Worm (Caenorhabditis elegans) whole organism, L2 larva: ENCODE measurements around the gene Y48D7A.1.

Source experiments
- C34F6.9 ChIP-seq: fragments of 150-350 bp; optimal IDR thresholded peaks from 2 replicates; lab custom pipeline; 2014; ENCODE audit warnings: missing biosample characterization, missing genetic modification characterization
- F13H6.1 ChIP-seq: sonication (generic microtip); optimal IDR thresholded peaks from 2 replicates; lab custom pipeline; 2016; ENCODE audit warnings: missing genetic modification characterization, missing compliant biosample characterization
- Y55F3AM.14 ChIP-seq: fragments of 200-800 bp; sonication (Bioruptor generic); optimal IDR thresholded peaks from 2 replicates; lab custom pipeline; 2018; ENCODE audit warnings: mild to moderate bottlenecking, missing genetic modification characterization, missing compliant biosample characterization
- ZK546.5 ChIP-seq: sonication (generic microtip); optimal IDR thresholded peaks from 2 replicates; lab custom pipeline; 2017; ENCODE audit warnings: missing biosample characterization, missing genetic modification characterization
- alr-1 ChIP-seq: fragments of 150-350 bp; optimal IDR thresholded peaks from 2 replicates; lab custom pipeline; 2014; ENCODE audit warnings: missing biosample characterization, missing genetic modification characterization
- ama-1 ChIP-seq: fragments of 150-350 bp; optimal IDR thresholded peaks from 2 replicates; lab custom pipeline; 2018; ENCODE audit warnings: inconsistent platforms
- blmp-1 ChIP-seq: sonication (generic microtip); optimal IDR thresholded peaks from 2 replicates; lab custom pipeline; 2017; ENCODE audit warnings: missing genetic modification characterization, mild to moderate bottlenecking, missing compliant biosample characterization, antibody characterized with exemption, moderate library complexity; ENCODE audit not compliant: insufficient read depth
- ceh-16 ChIP-seq: fragments of 150-350 bp; optimal IDR thresholded peaks from 2 replicates; lab custom pipeline; 2014; ENCODE audit warnings: missing biosample characterization, missing genetic modification characterization
- ceh-82 ChIP-seq: fragments of 150-350 bp; optimal IDR thresholded peaks from 2 replicates; lab custom pipeline; 2014; ENCODE audit warnings: missing biosample characterization, missing genetic modification characterization
- crh-2 ChIP-seq: sonication (generic microtip); optimal IDR thresholded peaks from 2 replicates; lab custom pipeline; 2017; ENCODE audit warnings: missing biosample characterization, missing genetic modification characterization
- dmd-4 ChIP-seq: sonication (generic microtip); optimal IDR thresholded peaks from 2 replicates; lab custom pipeline; 2017; ENCODE audit warnings: missing biosample characterization, missing genetic modification characterization
- egl-27 ChIP-seq: sonication (generic microtip); optimal IDR thresholded peaks from 3 replicates; lab custom pipeline; 2017; ENCODE audit warnings: missing biosample characterization, missing genetic modification reagents, missing genetic modification characterization
- elt-1 ChIP-seq: fragments of 150-350 bp; optimal IDR thresholded peaks from 2 replicates; lab custom pipeline; 2014; ENCODE audit warnings: missing biosample characterization, missing genetic modification characterization
- elt-3 ChIP-seq: sonication (generic microtip); optimal IDR thresholded peaks from 2 replicates; lab custom pipeline; 2017; ENCODE audit warnings: missing biosample characterization, missing genetic modification characterization
- fos-1 ChIP-seq: fragments of 150-350 bp; optimal IDR thresholded peaks from 2 replicates; lab custom pipeline; 2014; ENCODE audit warnings: missing biosample characterization, missing genetic modification characterization
- gmeb-1 ChIP-seq: fragments of 150-350 bp; optimal IDR thresholded peaks from 2 replicates; lab custom pipeline; 2014; ENCODE audit warnings: missing biosample characterization, missing genetic modification characterization
- lin-11 ChIP-seq: fragments of 150-350 bp; sonication (generic microtip); optimal IDR thresholded peaks from 2 replicates; lab custom pipeline; 2014; ENCODE audit warnings: missing biosample characterization, missing genetic modification characterization, inconsistent platforms, mixed read lengths
- lin-13 ChIP-seq: fragments of 150-350 bp; optimal IDR thresholded peaks from 2 replicates; lab custom pipeline; 2014; ENCODE audit warnings: missing biosample characterization, missing genetic modification reagents, missing genetic modification characterization
- lin-39 ChIP-seq: fragments of 150-350 bp; optimal IDR thresholded peaks from 2 replicates; lab custom pipeline; 2014; ENCODE audit warnings: missing biosample characterization, missing genetic modification reagents, missing genetic modification characterization
- lsy-2 ChIP-seq, 2 experiments: fragments of 150-350 bp in 1 of 2; sonication (generic microtip) in 1 of 2; optimal IDR thresholded peaks; 2 replicates each; lab custom pipeline; 2014 to 2017; ENCODE audit warnings: missing biosample characterization in 2 of 2, missing genetic modification characterization in 2 of 2
- mab-5 ChIP-seq: fragments of 150-350 bp; optimal IDR thresholded peaks from 2 replicates; lab custom pipeline; 2014; ENCODE audit warnings: missing biosample characterization, missing genetic modification characterization
- mbf-1 ChIP-seq: sonication (generic microtip); optimal IDR thresholded peaks from 2 replicates; lab custom pipeline; 2017; ENCODE audit warnings: missing biosample characterization, missing genetic modification characterization
- nhr-10 ChIP-seq: sonication (generic microtip); optimal IDR thresholded peaks from 2 replicates; lab custom pipeline; 2017; ENCODE audit warnings: missing biosample characterization, missing genetic modification characterization
- nhr-11 ChIP-seq: fragments of 150-350 bp; optimal IDR thresholded peaks from 2 replicates; lab custom pipeline; 2014; ENCODE audit warnings: missing biosample characterization, missing genetic modification characterization
- nhr-12 ChIP-seq: fragments of 150-350 bp; optimal IDR thresholded peaks from 2 replicates; lab custom pipeline; 2014; ENCODE audit warnings: missing biosample characterization, missing genetic modification characterization
- nhr-129 ChIP-seq: fragments of 150-350 bp; optimal IDR thresholded peaks from 2 replicates; lab custom pipeline; 2014; ENCODE audit warnings: missing biosample characterization, missing genetic modification characterization
- nhr-21 ChIP-seq: fragments of 150-350 bp; optimal IDR thresholded peaks from 2 replicates; lab custom pipeline; 2014; ENCODE audit warnings: missing biosample characterization, missing genetic modification characterization
- nhr-23 ChIP-seq: fragments of 150-350 bp; optimal IDR thresholded peaks from 2 replicates; lab custom pipeline; 2014; ENCODE audit warnings: missing biosample characterization, missing genetic modification reagents, missing genetic modification characterization
- nhr-237 ChIP-seq: fragments of 150-350 bp; optimal IDR thresholded peaks from 2 replicates; lab custom pipeline; 2014; ENCODE audit warnings: missing biosample characterization, missing genetic modification characterization
- nhr-25 ChIP-seq: fragments of 150-350 bp; sonication (generic microtip); optimal IDR thresholded peaks from 3 replicates; lab custom pipeline; 2014; ENCODE audit warnings: missing biosample characterization, missing genetic modification characterization
- nhr-6 ChIP-seq: fragments of 150-350 bp; optimal IDR thresholded peaks from 2 replicates; lab custom pipeline; 2014; ENCODE audit warnings: missing biosample characterization, missing genetic modification characterization
- nhr-77 ChIP-seq: fragments of 150-350 bp; optimal IDR thresholded peaks from 2 replicates; lab custom pipeline; 2014; ENCODE audit warnings: missing biosample characterization, missing genetic modification characterization
- peb-1 ChIP-seq: fragments of 150-350 bp; optimal IDR thresholded peaks from 2 replicates; lab custom pipeline; 2014; ENCODE audit warnings: missing biosample characterization, missing genetic modification characterization
- sem-4 ChIP-seq: fragments of 150-350 bp; optimal IDR thresholded peaks from 2 replicates; lab custom pipeline; 2014; ENCODE audit warnings: missing biosample characterization, missing genetic modification reagents, missing genetic modification characterization
- skn-1 ChIP-seq: sonication (generic microtip); optimal IDR thresholded peaks from 2 replicates; lab custom pipeline; 2017; ENCODE audit warnings: missing biosample characterization, missing genetic modification characterization
- sma-3 ChIP-seq: sonication (generic microtip); optimal IDR thresholded peaks from 2 replicates; lab custom pipeline; 2016; ENCODE audit warnings: missing genetic modification reagents, missing genetic modification characterization, missing compliant biosample characterization
- sma-9 ChIP-seq, 2 experiments: fragments of 150-350 bp in 1 of 2; sonication (generic microtip) in 1 of 2; optimal IDR thresholded peaks; 2 replicates each; lab custom pipeline; 2014 to 2016; ENCODE audit warnings: missing genetic modification characterization in 2 of 2, mild to moderate bottlenecking in 1 of 2, missing biosample characterization in 1 of 2, missing compliant biosample characterization in 1 of 2, missing genetic modification reagents in 1 of 2, moderate library complexity in 1 of 2
- snpc-4 ChIP-seq: fragments of 150-350 bp; optimal IDR thresholded peaks from 2 replicates; lab custom pipeline; 2014; ENCODE audit warnings: missing biosample characterization, missing genetic modification characterization
- unc-55 ChIP-seq: fragments of 150-350 bp; sonication (generic microtip); optimal IDR thresholded peaks from 3 replicates; lab custom pipeline; 2014; ENCODE audit warnings: missing biosample characterization, missing genetic modification reagents, missing genetic modification characterization
- unc-62 ChIP-seq: fragments of 150-350 bp; optimal IDR thresholded peaks from 2 replicates; lab custom pipeline; 2014; ENCODE audit warnings: missing biosample characterization, missing genetic modification reagents, missing genetic modification characterization
- zag-1 ChIP-seq: fragments of 150-350 bp; optimal IDR thresholded peaks from 2 replicates; lab custom pipeline; 2014; ENCODE audit warnings: missing biosample characterization, missing genetic modification characterization
- ztf-1 ChIP-seq: fragments of 200-800 bp; sonication (Bioruptor generic); conservative IDR thresholded peaks from 2 replicates; pipeline ENCODE4 v1.3.6; 2022; ENCODE audit warnings: missing genetic modification characterization, missing compliant biosample characterization
- ztf-4 ChIP-seq: fragments of 150-350 bp; optimal IDR thresholded peaks from 2 replicates; lab custom pipeline; 2014; ENCODE audit warnings: missing biosample characterization, missing genetic modification characterization

Gene Y48D7A.1

DNA sequence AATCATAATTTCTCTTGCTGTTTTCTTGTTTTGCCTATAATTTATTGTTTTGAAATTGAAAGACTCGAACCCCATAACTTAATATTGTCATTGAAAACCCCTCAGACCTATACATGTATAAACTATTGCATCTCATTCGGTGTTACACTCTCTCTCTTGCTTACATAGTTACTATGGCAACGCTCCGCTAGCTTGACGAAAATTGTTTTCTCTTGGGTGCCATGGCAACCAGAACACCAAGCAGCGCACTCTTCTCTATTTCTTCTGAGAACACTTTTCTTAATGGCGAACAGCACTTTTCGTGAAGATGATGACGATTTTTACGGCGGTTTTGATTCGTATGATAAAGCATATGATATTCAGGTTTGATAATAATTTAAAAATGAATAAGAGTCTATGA, 25.3 kb upstream of the Y48D7A.1 start, which contains the start of gene osm-5:
TSS of gene osm-5 (plus strand) at position 268 of the 400 bp plus-strand sequence.
- TF ChIP-seq elt-3 (tag; lab: Kevin White, UChicago) (no peak), gmeb-1 (tag; lab: Kevin White, UChicago) (no peak), fos-1 (tag; lab: Kevin White, UChicago) (no peak), nhr-23 (tag; lab: Kevin White, UChicago) (no peak), elt-1 (tag; lab: Kevin White, UChicago) (no peak), nhr-6 (tag; lab: Kevin White, UChicago) (no peak), ztf-1 (GFP tag; lab: Robert Waterston, UW) (no peak), skn-1 (tag; lab: Kevin White, UChicago) (no peak), nhr-11 (tag; lab: Kevin White, UChicago) (no peak), ztf-4 (tag; lab: Kevin White, UChicago) (no peak), ceh-82 (tag; lab: Kevin White, UChicago) (no peak), nhr-237 (tag; lab: Kevin White, UChicago) (no peak), nhr-12 (no peak), sem-4 (tag; lab: Kevin White, UChicago) (no peak), nhr-21 (tag; lab: Kevin White, UChicago) (no peak)

DNA sequence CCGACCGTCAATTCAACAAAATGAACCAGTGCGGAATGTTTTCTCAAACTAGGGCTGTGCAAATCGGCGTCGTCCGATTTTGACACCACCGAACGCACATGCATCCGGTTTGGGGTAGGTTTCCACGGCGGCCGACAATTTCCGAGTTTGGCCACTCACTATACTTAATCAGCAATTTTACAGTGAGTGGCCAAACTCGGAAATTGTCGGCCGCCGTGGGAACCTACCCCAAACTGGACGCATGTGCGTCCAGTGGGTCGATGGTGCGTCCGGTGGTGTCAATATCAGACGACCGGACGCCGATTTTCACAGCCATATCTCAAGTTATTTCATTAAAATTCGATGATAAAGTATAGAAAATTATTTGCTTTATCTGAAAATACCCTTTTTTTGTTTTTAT, 19.1 kb upstream of the Y48D7A.1 start:
- no peak for TF ChIP-seq fos-1 (tag; lab: Kevin White, UChicago)
- no peak for TF ChIP-seq zag-1 (tag; lab: Kevin White, UChicago)
- no peak for TF ChIP-seq lin-11 (tag; lab: Kevin White, UChicago)
- no peak for TF ChIP-seq nhr-25
- no peak for TF ChIP-seq nhr-12
- TF ChIP-seq skn-1 (tag; lab: Kevin White, UChicago): no peak
- no peak for TF ChIP-seq lin-13 (GFP tag; lab: Kevin White, UChicago)
- TF ChIP-seq nhr-10: no peak
- TF ChIP-seq peb-1 (tag; lab: Kevin White, UChicago): no peak
- TF ChIP-seq F13H6.1 (tag; lab: Kevin White, UChicago): no peak
- TF ChIP-seq, all 48 proteins: peak for 0

DNA sequence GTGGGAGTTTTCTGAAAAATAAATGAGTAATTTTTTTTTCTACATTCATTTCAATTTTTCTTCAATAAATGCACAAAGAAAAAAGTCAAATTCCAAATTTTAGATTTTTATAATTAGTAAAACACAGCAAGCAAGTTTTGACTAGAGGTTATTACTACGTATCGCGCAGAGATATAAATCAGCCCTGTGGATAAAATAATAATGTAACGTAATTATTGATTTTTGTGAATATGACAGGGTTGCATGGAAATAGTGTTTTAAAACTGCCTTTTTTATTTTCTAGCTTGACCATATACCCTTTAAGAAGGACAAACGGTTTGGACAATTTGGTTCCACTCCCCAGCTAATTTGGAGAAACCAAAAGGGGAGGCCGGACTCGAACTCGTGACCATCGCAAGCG, 13.0 kb upstream of the Y48D7A.1 start:
- no peak for TF ChIP-seq nhr-129
- no peak for TF ChIP-seq unc-62 (GFP tag; lab: Kevin White, UChicago)
- no peak for TF ChIP-seq nhr-77
- no peak for TF ChIP-seq peb-1 (tag; lab: Kevin White, UChicago)

DNA sequence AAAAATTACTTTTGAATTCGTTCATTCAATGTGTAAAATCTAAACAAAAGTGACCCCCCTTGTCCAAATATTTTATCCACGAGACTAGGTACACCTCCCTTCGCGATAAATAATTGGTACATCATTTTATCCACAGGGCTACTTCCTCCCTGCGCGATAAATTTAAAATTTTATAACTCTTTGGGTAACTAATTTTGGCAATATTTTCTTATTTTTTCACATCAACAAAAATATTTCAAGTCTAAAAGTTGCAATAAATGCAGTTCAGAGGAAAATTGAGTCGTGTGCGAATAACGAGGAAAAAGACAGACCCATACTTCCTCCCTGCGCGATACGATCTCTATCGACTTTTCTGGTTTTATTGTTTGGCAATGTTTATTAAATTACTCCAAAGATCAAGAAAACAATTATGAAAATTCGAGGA, 12.3 kb upstream of the Y48D7A.1 start:
- peak; percentile 55 for TF ChIP-seq elt-3 (tag; lab: Kevin White, UChicago)
- peak; percentile 85 for TF ChIP-seq dmd-4 (tag; lab: Kevin White, UChicago)
- peak; percentile 90 for TF ChIP-seq unc-62 (GFP tag; lab: Kevin White, UChicago)
- peak; percentile 98 for TF ChIP-seq sma-3 (GFP tag; lab: Kevin White, UChicago)
- TF ChIP-seq fos-1 (tag; lab: Kevin White, UChicago): peak; percentile 99
- TF ChIP-seq nhr-237 (tag; lab: Kevin White, UChicago): peak; percentile 98
- TF ChIP-seq skn-1 (tag; lab: Kevin White, UChicago): peak; percentile 96
- peak; percentile 98 for TF ChIP-seq nhr-10
- peak; percentile 95 for TF ChIP-seq Y55F3AM.14 (GFP tag; lab: Kevin White, UChicago)
- peak; percentile 75 for TF ChIP-seq blmp-1 (tag; lab: Kevin White, UChicago)
- peak; percentile 98 for TF ChIP-seq mab-5 (tag; lab: Kevin White, UChicago)
- TF ChIP-seq egl-27 (tag; lab: Kevin White, UChicago): peak; percentile 97
- TF ChIP-seq alr-1 (tag; lab: Kevin White, UChicago): peak; percentile 77
- TF ChIP-seq lin-39 (tag; lab: Kevin White, UChicago): peak; percentile 96
- peak; percentile 99 for TF ChIP-seq nhr-6 (tag; lab: Kevin White, UChicago)
- peak; percentile 88 for TF ChIP-seq ceh-16 (tag; lab: Kevin White, UChicago)
- peak; percentile 99 for TF ChIP-seq zag-1 (tag; lab: Kevin White, UChicago)
- peak; percentile 91 for TF ChIP-seq snpc-4
- TF ChIP-seq nhr-23 (tag; lab: Kevin White, UChicago): no peak
- peak; percentile 98 for TF ChIP-seq sma-9 (GFP tag; optimal IDR thresholded peaks at IDR 0.05; lab: Kevin White, UChicago)
- TF ChIP-seq sma-9 (tag; optimal IDR thresholded peaks at IDR 0.05; lab: Kevin White, UChicago): peak; percentile 9
- TF ChIP-seq gmeb-1 (tag; lab: Kevin White, UChicago): peak; percentile 93
- peak; percentile 100 for TF ChIP-seq unc-55 (GFP tag; lab: Kevin White, UChicago)
- peak; percentile 89 for TF ChIP-seq nhr-11 (tag; lab: Kevin White, UChicago)
- TF ChIP-seq lin-13 (GFP tag; lab: Kevin White, UChicago): peak; percentile 99
- TF ChIP-seq crh-2 (tag; lab: Kevin White, UChicago): peak; percentile 100
- peak; percentile 99 for TF ChIP-seq nhr-25
- TF ChIP-seq C34F6.9: peak; percentile 99
- no peak for TF ChIP-seq elt-1 (tag; lab: Kevin White, UChicago)
- TF ChIP-seq lsy-2 (tag; optimal IDR thresholded peaks at IDR 0.05; lab: Kevin White, UChicago): peak; percentile 96 to 98
- peak; percentile 99 for TF ChIP-seq nhr-129
- TF ChIP-seq nhr-77: peak; percentile 98
- peak; percentile 100 for TF ChIP-seq nhr-21 (tag; lab: Kevin White, UChicago)
- TF ChIP-seq lin-11 (tag; lab: Kevin White, UChicago): peak; percentile 76
- TF ChIP-seq peb-1 (tag; lab: Kevin White, UChicago): peak; percentile 79
- TF ChIP-seq sem-4 (tag; lab: Kevin White, UChicago): peak; percentile 98
- peak; percentile 68 for TF ChIP-seq nhr-12
- no peak for TF ChIP-seq ama-1
- peak; percentile 84 for TF ChIP-seq mbf-1
- peak; percentile 95 for TF ChIP-seq ceh-82 (tag; lab: Kevin White, UChicago)
- peak; percentile 81 for TF ChIP-seq ZK546.5
